Worm (Caenorhabditis elegans) whole organism, L3 larva: ENCODE data around the gene plc-3.

Experiments
- R02D3.7 ChIP-seq: fragments of 150-350 bp; optimal IDR thresholded peaks from 2 replicates; lab custom pipeline; 2014; ENCODE audit warnings: missing biosample characterization, missing genetic modification characterization
- ZK546.5 ChIP-seq: sonication (generic microtip); optimal IDR thresholded peaks from 2 replicates; lab custom pipeline; 2017; ENCODE audit warnings: missing biosample characterization, missing genetic modification characterization
- aly-2 ChIP-seq: fragments of 150-350 bp; optimal IDR thresholded peaks from 2 replicates; lab custom pipeline; 2014; ENCODE audit warnings: missing biosample characterization, missing genetic modification characterization
- ceh-9 ChIP-seq: sonication (generic microtip); optimal IDR thresholded peaks from 2 replicates; lab custom pipeline; 2018; ENCODE audit warnings: missing biosample characterization, missing genetic modification characterization
- daf-12 ChIP-seq: fragments of 150-350 bp; optimal IDR thresholded peaks from 2 replicates; lab custom pipeline; 2014; ENCODE audit warnings: missing biosample characterization, missing genetic modification reagents, missing genetic modification characterization
- egl-27 ChIP-seq: sonication (generic microtip); optimal IDR thresholded peaks from 4 replicates; lab custom pipeline; 2017; ENCODE audit warnings: missing biosample characterization, missing genetic modification reagents, missing genetic modification characterization
- egl-5 ChIP-seq: fragments of 150-350 bp; optimal IDR thresholded peaks from 2 replicates; lab custom pipeline; 2017; ENCODE audit warnings: missing biosample characterization, missing genetic modification reagents, missing genetic modification characterization, inconsistent platforms
- elt-1 ChIP-seq: fragments of 150-350 bp; optimal IDR thresholded peaks from 2 replicates; lab custom pipeline; 2014; ENCODE audit warnings: missing biosample characterization, missing genetic modification characterization
- eor-1 ChIP-seq, 2 experiments: fragments of 150-350 bp; optimal IDR thresholded peaks; 2 replicates each; lab custom pipeline; 2014 to 2018; ENCODE audit warnings: missing biosample characterization in 2 of 2, missing genetic modification characterization in 2 of 2
- fkh-2 ChIP-seq: fragments of 150-350 bp; optimal IDR thresholded peaks from 2 replicates; lab custom pipeline; 2014; ENCODE audit warnings: missing biosample characterization, missing genetic modification reagents, missing genetic modification characterization
- fos-1 ChIP-seq: fragments of 150-350 bp; optimal IDR thresholded peaks from 2 replicates; lab custom pipeline; 2014; ENCODE audit warnings: missing biosample characterization, missing genetic modification characterization
- hmg-11 ChIP-seq: sonication (generic microtip); optimal IDR thresholded peaks from 2 replicates; lab custom pipeline; 2016; ENCODE audit warnings: missing genetic modification characterization, missing compliant biosample characterization
- lin-15B ChIP-seq: fragments of 150-350 bp; optimal IDR thresholded peaks from 2 replicates; lab custom pipeline; 2014; ENCODE audit warnings: missing biosample characterization, missing genetic modification characterization
- lin-39 ChIP-seq: fragments of 150-350 bp; optimal IDR thresholded peaks from 2 replicates; lab custom pipeline; 2018; ENCODE audit warnings: missing biosample characterization, missing genetic modification reagents, missing genetic modification characterization
- lsy-12 ChIP-seq: sonication (generic microtip); optimal IDR thresholded peaks from 2 replicates; lab custom pipeline; 2016; ENCODE audit warnings: mild to moderate bottlenecking, missing genetic modification characterization, missing compliant biosample characterization
- mml-1 ChIP-seq: fragments of 150-350 bp; sonication (generic microtip); optimal IDR thresholded peaks from 3 replicates; lab custom pipeline; 2014; ENCODE audit warnings: missing biosample characterization, missing genetic modification characterization
- nfya-1 ChIP-seq: sonication (generic microtip); optimal IDR thresholded peaks from 2 replicates; lab custom pipeline; 2017; ENCODE audit warnings: missing genetic modification characterization, mild to moderate bottlenecking, missing compliant biosample characterization, antibody characterized with exemption, moderate library complexity; ENCODE audit not compliant: insufficient read depth
- nhr-11 ChIP-seq: fragments of 150-350 bp; optimal IDR thresholded peaks from 2 replicates; lab custom pipeline; 2014; ENCODE audit warnings: missing biosample characterization, missing genetic modification characterization
- nhr-12 ChIP-seq: fragments of 150-350 bp; optimal IDR thresholded peaks from 2 replicates; lab custom pipeline; 2014; ENCODE audit warnings: missing biosample characterization, missing genetic modification characterization
- nhr-23 ChIP-seq: fragments of 150-350 bp; optimal IDR thresholded peaks from 2 replicates; lab custom pipeline; 2014; ENCODE audit warnings: missing biosample characterization, missing genetic modification reagents, missing genetic modification characterization
- nhr-237 ChIP-seq: fragments of 150-350 bp; optimal IDR thresholded peaks from 2 replicates; lab custom pipeline; 2014; ENCODE audit warnings: missing biosample characterization, missing genetic modification characterization
- nhr-25 ChIP-seq: sonication (generic microtip); optimal IDR thresholded peaks from 2 replicates; lab custom pipeline; 2017; ENCODE audit warnings: missing biosample characterization, missing genetic modification characterization
- nhr-28 ChIP-seq: fragments of 150-350 bp; optimal IDR thresholded peaks from 2 replicates; lab custom pipeline; 2014; ENCODE audit warnings: missing biosample characterization, missing genetic modification characterization
- nhr-43 ChIP-seq: sonication (generic microtip); optimal IDR thresholded peaks from 2 replicates; lab custom pipeline; 2016; ENCODE audit warnings: mild to moderate bottlenecking, missing genetic modification characterization, missing compliant biosample characterization; ENCODE audit not compliant: poor library complexity, severe bottlenecking
- nhr-77 ChIP-seq: fragments of 150-350 bp; optimal IDR thresholded peaks from 2 replicates; lab custom pipeline; 2014; ENCODE audit warnings: missing biosample characterization, missing genetic modification characterization
- pha-4 ChIP-seq: fragments of 150-350 bp; optimal IDR thresholded peaks from 2 replicates; lab custom pipeline; 2014; ENCODE audit warnings: missing biosample characterization, missing genetic modification reagents, missing genetic modification characterization
- pqm-1 ChIP-seq: fragments of 150-350 bp; optimal IDR thresholded peaks from 2 replicates; lab custom pipeline; 2017; ENCODE audit warnings: missing biosample characterization, missing genetic modification characterization, inconsistent platforms
- skn-1 ChIP-seq: fragments of 150-350 bp; optimal IDR thresholded peaks from 2 replicates; lab custom pipeline; 2014; ENCODE audit warnings: missing biosample characterization, missing genetic modification characterization
- snpc-4 ChIP-seq: fragments of 150-350 bp; optimal IDR thresholded peaks from 2 replicates; lab custom pipeline; 2014; ENCODE audit warnings: missing biosample characterization, missing genetic modification characterization
- unc-39 ChIP-seq: sonication (generic microtip); optimal IDR thresholded peaks from 4 replicates; lab custom pipeline; 2017; ENCODE audit warnings: missing biosample characterization, missing genetic modification characterization
- ztf-11 ChIP-seq: fragments of 150-350 bp; optimal IDR thresholded peaks from 2 replicates; lab custom pipeline; 2014; ENCODE audit warnings: missing biosample characterization, missing genetic modification characterization

The plc-3 gene

DNA sequence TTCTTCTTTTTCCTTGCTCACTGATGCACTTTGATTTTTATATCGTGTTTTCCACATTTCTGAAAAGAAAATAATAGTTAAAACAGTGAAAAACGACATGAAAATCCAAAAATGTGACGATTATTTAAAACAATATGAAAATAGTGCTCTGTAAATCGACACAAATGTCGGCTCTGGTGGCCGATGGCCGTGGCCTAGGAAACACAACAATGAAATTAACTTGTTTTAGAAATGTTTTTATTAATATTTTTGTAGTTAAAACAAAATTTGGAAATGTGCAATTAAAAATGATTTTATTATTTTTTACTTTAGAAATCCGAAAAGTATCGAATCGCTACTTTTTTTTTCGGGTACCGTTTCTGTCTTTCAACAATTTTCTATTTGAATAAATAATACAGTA, 21.9 kb upstream of the plc-3 start, which contains the start of gene arv-1 (continued):
- TF ChIP-seq unc-39, result no peak
- peak; percentile 67 for TF ChIP-seq lin-15B (tag; lab: Kevin White, UChicago)
- TF ChIP-seq mml-1 (tag; lab: Kevin White, UChicago), result no peak
- TF ChIP-seq fos-1 (tag; lab: Kevin White, UChicago), result no peak
- TF ChIP-seq R02D3.7 (tag; lab: Kevin White, UChicago), result peak; percentile 91
- TF ChIP-seq lsy-12 (tag; lab: Kevin White, UChicago), result no peak
- TF ChIP-seq eor-1 (tag; optimal IDR thresholded peaks at IDR 0.05; lab: Kevin White, UChicago), result no peak
- no peak for TF ChIP-seq nhr-28
- no peak for TF ChIP-seq ztf-11 (tag; lab: Kevin White, UChicago)

DNA sequence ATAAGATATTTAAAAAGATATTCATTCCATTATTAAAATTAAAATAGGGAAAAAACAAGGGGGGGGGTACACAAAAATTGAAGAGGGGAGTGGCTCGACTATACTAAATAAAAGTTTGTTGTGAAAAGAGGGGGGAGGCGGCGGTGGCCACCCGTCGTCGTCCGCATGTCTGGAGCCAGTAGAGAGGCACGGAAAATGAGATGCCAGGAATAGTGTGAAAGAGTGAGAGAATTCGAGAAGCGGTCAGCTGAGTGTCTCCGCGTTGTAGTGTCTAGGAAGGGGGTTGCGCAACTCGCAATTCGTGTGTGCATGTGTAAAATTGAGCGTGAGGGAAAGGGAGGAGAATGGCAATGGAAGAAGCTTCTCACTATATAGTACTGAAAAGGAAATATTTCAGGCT, 20.4 kb upstream of the plc-3 start:
- TF ChIP-seq lin-15B (tag; lab: Kevin White, UChicago) (peak; percentile 25), hmg-11 (tag; lab: Kevin White, UChicago) (peak; percentile 18), skn-1 (tag; lab: Kevin White, UChicago) (no peak), R02D3.7 (tag; lab: Kevin White, UChicago) (no peak), ceh-9 (tag; lab: Kevin White, UChicago) (no peak), snpc-4 (tag; lab: Kevin White, UChicago) (peak; percentile 32), nfya-1 (tag; lab: Kevin White, UChicago) (peak; percentile 68), daf-12 (no peak)

DNA sequence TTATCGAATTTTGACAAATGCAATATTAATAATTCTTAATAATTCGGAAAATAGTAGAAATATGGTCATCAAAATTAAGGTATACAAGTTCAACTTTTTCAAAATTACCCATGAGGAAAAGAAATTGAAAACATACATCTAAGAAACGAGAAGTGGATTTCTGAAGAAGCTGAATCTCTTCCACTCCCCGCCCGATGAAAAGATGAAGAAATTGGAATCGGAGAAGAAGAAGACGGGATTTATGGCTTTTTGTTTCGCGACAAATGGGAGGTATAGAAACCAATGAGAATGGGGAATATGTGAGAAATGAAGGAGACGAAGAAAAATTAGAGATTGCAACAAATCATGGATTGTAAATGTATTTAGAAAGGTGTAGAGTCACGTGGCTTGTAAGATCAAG, 19.6 kb upstream of the plc-3 start:
- TF ChIP-seq nfya-1 (tag; lab: Kevin White, UChicago), result peak; percentile 20
- TF ChIP-seq egl-5 (tag; lab: Kevin White, UChicago), result peak; percentile 26
- TF ChIP-seq elt-1 (tag; lab: Kevin White, UChicago), result no peak

DNA sequence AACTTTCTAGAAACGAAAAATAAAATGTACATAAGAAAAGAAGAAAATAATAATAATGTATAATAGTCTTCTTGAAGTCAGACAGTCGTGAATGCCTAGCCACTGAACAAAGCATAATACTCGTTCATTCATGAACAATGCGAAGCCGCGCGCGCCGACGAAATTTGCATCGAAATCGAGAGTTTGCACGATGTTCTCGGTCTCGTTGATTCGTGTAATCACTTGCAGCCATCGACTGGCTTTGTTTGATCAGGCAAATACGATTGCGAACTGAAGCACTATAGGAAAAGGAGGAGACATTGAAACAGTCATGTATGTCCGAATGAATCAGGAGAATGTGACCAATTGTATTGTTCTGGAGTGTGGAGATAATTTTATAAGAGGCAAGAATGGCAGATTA, 18.9 kb upstream of the plc-3 start:
- TF ChIP-seq pqm-1, result no peak
- peak; percentile 40 for TF ChIP-seq nhr-25 (tag; lab: Kevin White, UChicago)

DNA sequence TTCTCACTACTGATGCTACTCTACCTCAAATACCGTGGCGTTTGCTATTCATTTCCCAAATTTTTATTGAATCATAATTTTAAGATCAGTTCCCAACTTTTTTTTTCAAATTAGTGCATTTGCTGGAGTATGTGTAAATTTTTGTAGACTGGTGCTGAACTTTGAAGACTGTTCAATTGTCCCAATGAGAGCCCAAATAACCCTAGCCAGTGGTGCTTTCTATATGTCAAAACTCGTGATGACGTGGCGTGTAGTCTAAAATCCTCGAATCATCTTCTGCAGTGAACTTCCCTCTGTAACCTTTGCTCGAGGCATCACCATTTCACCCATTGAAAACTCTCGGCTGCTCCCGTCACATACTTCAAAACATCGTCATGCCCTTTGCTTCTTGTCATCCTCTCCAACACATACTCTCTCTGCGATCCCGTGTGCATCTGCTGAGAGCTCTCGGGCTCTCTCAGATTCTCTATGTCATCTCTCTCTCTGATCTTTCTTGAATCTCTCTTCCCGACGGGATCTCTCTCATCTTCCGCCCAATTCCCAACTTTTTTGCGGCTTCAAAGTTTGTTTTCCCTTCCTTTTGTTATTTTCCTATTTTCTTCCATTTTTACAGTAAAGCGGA, 18.1 kb upstream of the plc-3 start:
- no peak for TF ChIP-seq egl-27 (tag; lab: Kevin White, UChicago)
- TF ChIP-seq pha-4 (tag; lab: Kevin White, UChicago), result peak; percentile 35
- no peak for TF ChIP-seq nhr-25 (tag; lab: Kevin White, UChicago)
- TF ChIP-seq nhr-11, result peak; percentile 43
- no peak for TF ChIP-seq nhr-12 (tag; lab: Kevin White, UChicago)

DNA sequence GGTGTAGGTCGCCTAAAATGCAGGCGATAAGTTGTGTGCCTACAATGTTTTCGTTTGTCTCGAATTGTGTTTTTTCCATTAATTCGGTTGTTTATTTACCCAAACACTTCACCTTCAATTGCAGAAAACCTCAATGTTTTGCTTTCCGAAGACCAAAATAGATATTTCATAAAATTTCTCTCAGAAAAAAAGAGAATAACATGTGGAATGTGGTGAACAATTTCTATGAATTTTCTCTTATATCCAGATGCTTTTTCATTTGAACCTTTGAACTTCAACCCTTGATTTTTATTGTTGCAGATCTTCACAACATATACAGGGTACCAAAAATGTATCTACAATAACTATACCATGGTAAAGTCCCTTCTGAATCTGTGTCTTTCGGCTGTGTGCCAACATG, 16.3 kb upstream of the plc-3 start, which contains the start of gene T01E8.1:
T01E8.1 (plus strand) TSS at position 301 of the 400 bp plus-strand sequence.
- no peak for TF ChIP-seq nhr-25 (tag; lab: Kevin White, UChicago)
- no peak for TF ChIP-seq nhr-77
- no peak for TF ChIP-seq nfya-1 (tag; lab: Kevin White, UChicago)
- TF ChIP-seq, all 47 proteins: peak for 0

DNA sequence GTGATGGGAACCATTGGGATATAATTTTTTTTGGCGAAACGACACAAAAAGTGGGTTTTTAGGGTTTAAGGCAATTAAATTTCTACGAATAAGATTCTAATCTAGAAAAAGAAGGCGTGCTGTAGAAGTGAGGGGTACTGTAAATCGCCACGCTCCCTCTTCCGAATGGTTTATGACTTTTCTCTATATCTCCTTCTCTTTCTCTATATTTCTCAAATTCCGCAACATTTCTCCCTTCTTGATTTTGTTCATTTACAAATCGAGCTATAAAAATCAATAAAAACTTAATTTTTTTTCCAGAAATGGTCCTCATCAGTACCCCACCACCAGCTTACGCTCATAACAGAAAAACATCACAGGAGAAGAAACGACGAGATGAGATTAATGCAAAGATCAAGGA, 4.5 kb upstream of the plc-3 start, which contains the start of gene ref-1:
ref-1 (plus strand) TSS at position 301 of the 400 bp plus-strand sequence.
- TF ChIP-seq egl-5 (tag; lab: Kevin White, UChicago) (no peak), lin-39 (tag; lab: Kevin White, UChicago) (no peak), nfya-1 (tag; lab: Kevin White, UChicago) (no peak), egl-27 (tag; lab: Kevin White, UChicago) (no peak), mml-1 (tag; lab: Kevin White, UChicago) (no peak), eor-1 (tag; optimal IDR thresholded peaks at IDR 0.05; lab: Kevin White, UChicago) (no peak), lin-15B (tag; lab: Kevin White, UChicago) (no peak), hmg-11 (tag; lab: Kevin White, UChicago) (no peak), nhr-11 (no peak), aly-2 (tag; lab: Kevin White, UChicago) (no peak), fos-1 (tag; lab: Kevin White, UChicago) (no peak), nhr-237 (tag; lab: Kevin White, UChicago) (no peak), pha-4 (tag; lab: Kevin White, UChicago) (no peak), ZK546.5 (tag; lab: Kevin White, UChicago) (no peak), fkh-2 (tag; lab: Kevin White, UChicago) (no peak), nhr-28 (no peak), nhr-23 (tag; lab: Kevin White, UChicago) (no peak), nhr-43 (tag; lab: Kevin White, UChicago) (no peak)
